Worm (Caenorhabditis elegans): ENCODE data around the gene C29F3.3.

DNA sequence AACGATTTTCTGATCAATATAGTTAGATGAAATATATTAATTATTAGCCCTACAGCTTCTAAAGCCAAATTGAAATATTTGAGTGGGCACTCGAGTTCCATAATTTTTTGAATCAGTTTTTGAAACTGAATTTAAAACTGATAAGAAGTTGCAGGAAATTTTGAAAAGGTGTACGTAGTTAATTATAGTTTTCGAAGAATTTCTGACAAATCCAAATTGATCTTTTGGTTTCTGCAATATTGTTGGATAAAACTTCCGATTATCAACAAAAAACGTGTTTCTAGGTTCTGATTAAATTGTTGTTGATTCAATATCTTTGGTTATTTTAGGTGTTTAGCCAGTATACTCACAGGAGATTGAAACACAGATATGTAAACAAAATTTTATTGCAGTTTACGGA is 40.4 kb downstream of the C29F3.3 start, which contains the start of gene T26H8.4:
- TF ChIP-seq him-1 (tag; optimal IDR thresholded peaks at IDR 0.05) (no peak), dao-5 (tag; optimal IDR thresholded peaks at IDR 0.05) (no peak)
